Fruit fly (Drosophila melanogaster) whole organism, embryonic: ENCODE results near the gene Abcd1.

Experiments
- Aef1 ChIP-seq: fragments of 200-800 bp; sonication (Bioruptor generic); IDR thresholded peaks from 3 replicates; pipeline ENCODE4 v1.3.6; 2022; ENCODE audit warnings: missing biosample characterization, missing genetic modification characterization
- B-H2 ChIP-seq: fragments of 200-800 bp; sonication (Bioruptor generic); optimal IDR thresholded peaks from 2 replicates; lab custom pipeline; 2018; ENCODE audit warnings: missing biosample characterization, mild to moderate bottlenecking, missing genetic modification characterization
- BEAF-32 ChIP-seq: fragments of 200-800 bp; sonication (Bioruptor generic); optimal IDR thresholded peaks from 3 replicates; lab custom pipeline; 2017; ENCODE audit warnings: missing biosample characterization, missing genetic modification characterization, mild to moderate bottlenecking, moderate library complexity, missing genetic modification reagents
- CG10267 ChIP-seq: fragments of 200-800 bp; sonication (Bioruptor generic); optimal IDR thresholded peaks from 2 replicates; lab custom pipeline; 2018; ENCODE audit warnings: missing biosample characterization, mild to moderate bottlenecking, missing genetic modification characterization, moderate library complexity
- CG12769 ChIP-seq: fragments of 200-800 bp; sonication (Bioruptor generic); optimal IDR thresholded peaks from 2 replicates; lab custom pipeline; 2019; ENCODE audit warnings: missing biosample characterization, mild to moderate bottlenecking, missing genetic modification characterization, moderate library complexity
- CG13894 ChIP-seq: fragments of 200-800 bp; sonication (Bioruptor generic); optimal IDR thresholded peaks from 3 replicates; lab custom pipeline; 2018; ENCODE audit warnings: missing biosample characterization, mild to moderate bottlenecking, missing genetic modification characterization, moderate library complexity
- CG14667 ChIP-seq: fragments of 200-800 bp; sonication (Bioruptor generic); IDR thresholded peaks from 2 replicates; pipeline ENCODE4 v1.3.6; 2022; ENCODE audit warnings: missing biosample characterization, missing genetic modification characterization
- CG14860 ChIP-seq: fragments of 200-800 bp; sonication (Bioruptor generic); IDR thresholded peaks from 3 replicates; pipeline ENCODE4 v1.3.6; 2022; ENCODE audit warnings: missing biosample characterization, missing genetic modification characterization; ENCODE audit not compliant: partially characterized antibody
- CG17385 ChIP-seq: fragments of 200-800 bp; sonication (Bioruptor generic); optimal IDR thresholded peaks from 3 replicates; lab custom pipeline; 2018; ENCODE audit warnings: missing biosample characterization, mild to moderate bottlenecking, missing genetic modification characterization
- CG17912 ChIP-seq: fragments of 200-800 bp; sonication (Bioruptor generic); optimal IDR thresholded peaks from 2 replicates; lab custom pipeline; 2018; ENCODE audit warnings: missing biosample characterization, mild to moderate bottlenecking, missing genetic modification characterization
- CG2129 ChIP-seq: fragments of 200-800 bp; sonication (Bioruptor generic); IDR thresholded peaks from 2 replicates; pipeline ENCODE4 v1.3.6; 2022; ENCODE audit warnings: missing biosample characterization, missing genetic modification characterization; ENCODE audit not compliant: partially characterized antibody
- CG2199 ChIP-seq: fragments of 200-800 bp; sonication (Bioruptor generic); IDR thresholded peaks from 3 replicates; pipeline ENCODE4 v1.3.6; 2022; ENCODE audit warnings: missing biosample characterization, missing genetic modification characterization
- CG30020 ChIP-seq: fragments of 200-800 bp; optimal IDR thresholded peaks from 2 replicates; lab custom pipeline; 2019; ENCODE audit warnings: missing biosample characterization, mild to moderate bottlenecking, missing genetic modification characterization, moderate library complexity
- CG43689 ChIP-seq: fragments of 200-800 bp; sonication (Bioruptor generic); IDR thresholded peaks from 2 replicates; pipeline ENCODE4 v1.3.6; 2022; ENCODE audit warnings: missing biosample characterization, missing genetic modification characterization
- CG6765 ChIP-seq: fragments of 200-800 bp; sonication (Bioruptor generic); optimal IDR thresholded peaks from 3 replicates; lab custom pipeline; 2017; ENCODE audit warnings: missing biosample characterization, mild to moderate bottlenecking, missing genetic modification characterization
- CG9727 ChIP-seq: fragments of 200-800 bp; sonication (Bioruptor generic); optimal IDR thresholded peaks from 3 replicates; lab custom pipeline; 2017; ENCODE audit warnings: missing biosample characterization, mild to moderate bottlenecking, missing genetic modification characterization
- Eip74EF ChIP-seq, 2 experiments: fragments of 200-800 bp in 1 of 2; fragments of >200 bp in 1 of 2; sonication (Bioruptor generic) in 1 of 2; optimal IDR thresholded peaks; 2 replicates each; lab custom pipeline; 2017 to 2019; ENCODE audit warnings: missing biosample characterization in 2 of 2, missing genetic modification characterization in 2 of 2, mild to moderate bottlenecking in 1 of 2, moderate library complexity in 1 of 2
- Ets97D ChIP-seq: fragments of 200-800 bp; sonication (Bioruptor generic); optimal IDR thresholded peaks from 3 replicates; lab custom pipeline; 2016; ENCODE audit warnings: missing biosample characterization, missing genetic modification characterization
- Nf-YA ChIP-seq: fragments of 200-800 bp; sonication (Bioruptor generic); IDR thresholded peaks from 2 replicates; pipeline ENCODE4 v1.3.6; 2022; ENCODE audit warnings: missing biosample characterization, missing genetic modification characterization
- Pdp1 ChIP-seq, 2 experiments: fragments of 200-800 bp; sonication (Bioruptor generic); optimal IDR thresholded peaks; 3 replicates each; lab custom pipeline; 2016; ENCODE audit warnings: missing biosample characterization in 2 of 2, missing genetic modification characterization in 2 of 2, mild to moderate bottlenecking in 1 of 2, moderate library complexity in 1 of 2
- Stat92E ChIP-seq, 3 experiments: fragments of >200 bp in 2 of 3; fragments of 200-800 bp in 1 of 3; sonication (Bioruptor generic) in 1 of 3; optimal IDR thresholded peaks; 2 replicates each; lab custom pipeline; 2017 to 2019; ENCODE audit warnings: missing biosample characterization in 3 of 3, missing genetic modification characterization in 3 of 3, mild to moderate bottlenecking in 1 of 3, moderate library complexity in 1 of 3
- Taf1 ChIP-seq: fragments of 200-800 bp; sonication (Bioruptor generic); IDR thresholded peaks from 2 replicates; pipeline ENCODE4 v1.3.6; 2022; ENCODE audit warnings: missing biosample characterization, missing genetic modification characterization
- amos ChIP-seq: fragments of 200-800 bp; sonication (Bioruptor generic); IDR thresholded peaks from 2 replicates; pipeline ENCODE4 v1.3.6; 2022; ENCODE audit warnings: missing biosample characterization, missing genetic modification characterization; ENCODE audit not compliant: partially characterized antibody
- aop ChIP-seq: fragments of 200-800 bp; sonication (Bioruptor generic); IDR thresholded peaks from 2 replicates; pipeline ENCODE4 v1.3.6; 2022; ENCODE audit warnings: missing biosample characterization, missing genetic modification characterization
- ash1 ChIP-seq: fragments of 200-800 bp; sonication (Bioruptor generic); optimal IDR thresholded peaks from 2 replicates; lab custom pipeline; 2018; ENCODE audit warnings: missing biosample characterization, mild to moderate bottlenecking, missing genetic modification characterization
- dmrt99B ChIP-seq: fragments of 200-800 bp; sonication (Bioruptor generic); optimal IDR thresholded peaks from 2 replicates; lab custom pipeline; 2018; ENCODE audit warnings: missing biosample characterization, mild to moderate bottlenecking, missing genetic modification characterization, moderate library complexity
- eve ChIP-seq, 2 experiments: fragments of >200 bp; optimal IDR thresholded peaks; 2 replicates each; lab custom pipeline; 2017; ENCODE audit warnings: missing biosample characterization in 2 of 2, missing genetic modification characterization in 2 of 2
- exex ChIP-seq: fragments of 200-800 bp; sonication (Bioruptor generic); optimal IDR thresholded peaks from 4 replicates; lab custom pipeline; 2018; ENCODE audit warnings: missing biosample characterization, mild to moderate bottlenecking, missing genetic modification characterization, moderate library complexity
- fd96Cb ChIP-seq: fragments of 200-800 bp; sonication (Bioruptor generic); optimal IDR thresholded peaks from 2 replicates; lab custom pipeline; 2018; ENCODE audit warnings: missing biosample characterization, mild to moderate bottlenecking, missing genetic modification characterization, moderate library complexity
- kah ChIP-seq: fragments of 200-800 bp; sonication (Bioruptor generic); optimal IDR thresholded peaks from 2 replicates; lab custom pipeline; 2018; ENCODE audit warnings: missing biosample characterization, mild to moderate bottlenecking, missing genetic modification characterization
- onecut ChIP-seq: fragments of 200-800 bp; sonication (Bioruptor generic); IDR thresholded peaks from 2 replicates; pipeline ENCODE4 v1.3.6; 2022; ENCODE audit warnings: missing biosample characterization, missing genetic modification characterization
- pan ChIP-seq, 4 experiments: fragments of >200 bp in 3 of 4; fragments of 200-800 bp in 1 of 4; sonication (Bioruptor generic) in 1 of 4; optimal IDR thresholded peaks in 3 of 4; IDR thresholded peaks in 1 of 4; 2 replicates each; pipeline versions ENCODE4 v1.3.6 to Lab custom; 2017 to 2022; ENCODE audit warnings: missing biosample characterization in 2 of 4, missing genetic modification characterization in 2 of 4, mixed read lengths in 1 of 4
- sug ChIP-seq: fragments of 200-800 bp; optimal IDR thresholded peaks from 2 replicates; lab custom pipeline; 2019; ENCODE audit warnings: missing biosample characterization, mild to moderate bottlenecking, missing genetic modification characterization, moderate library complexity
- tio ChIP-seq: fragments of 200-800 bp; sonication (Bioruptor generic); optimal IDR thresholded peaks from 2 replicates; lab custom pipeline; 2017; ENCODE audit warnings: missing biosample characterization, missing genetic modification characterization, inconsistent platforms
- wek ChIP-seq: fragments of 200-800 bp; sonication (Bioruptor generic); optimal IDR thresholded peaks from 3 replicates; lab custom pipeline; 2018; ENCODE audit warnings: missing biosample characterization, mild to moderate bottlenecking, missing genetic modification characterization, moderate library complexity
- wor ChIP-seq: fragments of 200-800 bp; sonication (Bioruptor generic); IDR thresholded peaks from 2 replicates; pipeline ENCODE4 v1.3.6; 2022; ENCODE audit warnings: missing biosample characterization, missing genetic modification characterization
- zen ChIP-seq: fragments of 200-800 bp; sonication (Bioruptor generic); optimal IDR thresholded peaks from 3 replicates; lab custom pipeline; 2018; ENCODE audit warnings: missing biosample characterization, mild to moderate bottlenecking, missing genetic modification characterization, moderate library complexity
- zf30C ChIP-seq: fragments of 200-800 bp; sonication (Bioruptor generic); optimal IDR thresholded peaks from 3 replicates; lab custom pipeline; 2018; ENCODE audit warnings: missing biosample characterization, mild to moderate bottlenecking, missing genetic modification characterization

Gene Abcd1

dm6 chr4:165159-165558 is 28.5 kb downstream of the Abcd1 start:
- TF ChIP-seq CG43689 (no peak), BEAF-32 (GFP tag; lab: Kevin White, UChicago) (no peak), CG14860 (GFP tag; lab: Robert Waterston, UW) (peak; percentile 51), CG6765 (GFP tag; lab: Kevin White, UChicago) (no peak)

- TF ChIP-seq CG2199 (GFP tag; lab: Robert Waterston, UW) (peak; percentile 64; the same call in 1 of the 3 replicates), CG13894 (tag; lab: Kevin White, UChicago) (peak; percentile 90), ash1 (no peak), exex (tag; lab: Kevin White, UChicago) (peak; percentile 29), B-H2 (peak; percentile 47), CG12769 (tag; lab: Kevin White, UChicago) (peak; percentile 52), kah (GFP tag; lab: Kevin White, UChicago) (no peak), sug (peak; percentile 14), Pdp1 (GFP tag; optimal IDR thresholded peaks at IDR 0.05; lab: Kevin White, UChicago) (peak in 1 of 2 experiments; percentile 15), wek (peak; percentile 51), eve (GFP tag; optimal IDR thresholded peaks at IDR 0.05; lab: Kevin White, UChicago) (peak in 1 of 2 experiments; percentile 3), CG10267 (tag; lab: Kevin White, UChicago) (no peak), CG30020 (tag; lab: Kevin White, UChicago) (peak; percentile 19)
- TF ChIP-seq, all 482 proteins: peak for 10
These were observed 37.7 kb downstream of the Abcd1 start, which contains the start of gene CG31997 for dm6 chr4:155977-156376. Gene CG31997 (minus strand): TSS chr4:156060.

- TF ChIP-seq tio (GFP tag; lab: Kevin White, UChicago) = no peak
- TF ChIP-seq CG2199 (GFP tag; lab: Robert Waterston, UW) = peak; percentile 90
- TF ChIP-seq CG17385 (GFP tag; lab: Kevin White, UChicago) = no peak
- peak; percentile 48 for TF ChIP-seq CG13894 (tag; lab: Kevin White, UChicago)
- no peak for TF ChIP-seq CG2129 (GFP tag; lab: Robert Waterston, UW)
- no peak for TF ChIP-seq pan (optimal IDR thresholded peaks at IDR 0.05; lab: Kevin White, UChicago)
- no peak for TF ChIP-seq pan (GFP tag; optimal IDR thresholded peaks at IDR 0.05 in 1 of 2, IDR thresholded peaks at IDR 0.05 in 1 of 2)
- TF ChIP-seq Stat92E (GFP tag; optimal IDR thresholded peaks at IDR 0.05; lab: Kevin White, UChicago) = no peak
- TF ChIP-seq onecut (GFP tag; lab: Robert Waterston, UW) = no peak
These were observed 43.2 kb downstream of the Abcd1 start, which contains the start of gene CG32006 for dm6 chr4:150453-150852. Gene CG32006 (plus strand): TSS chr4:150764.

dm6 chr4:149123-149522 is 44.5 kb downstream of the Abcd1 start:
- TF ChIP-seq fd96Cb (tag; lab: Kevin White, UChicago) (no peak), CG9727 (GFP tag; lab: Kevin White, UChicago) (no peak), CG14667 (GFP tag; lab: Robert Waterston, UW) (no peak), wor (no peak), Taf1 (GFP tag; lab: Robert Waterston, UW) (no peak), dmrt99B (tag; lab: Kevin White, UChicago) (no peak), amos (GFP tag; lab: Robert Waterston, UW) (no peak), CG6765 (GFP tag; lab: Kevin White, UChicago) (no peak), Eip74EF (GFP tag; optimal IDR thresholded peaks at IDR 0.05; lab: Kevin White, UChicago) (no peak), Ets97D (GFP tag; lab: Kevin White, UChicago) (no peak), Nf-YA (no peak), zen (tag; lab: Kevin White, UChicago) (no peak), zf30C (GFP tag; lab: Kevin White, UChicago) (no peak), aop (GFP tag; lab: Robert Waterston, UW) (no peak), CG17912 (no peak), Aef1 (GFP tag; lab: Robert Waterston, UW) (no peak)
